Worm (Caenorhabditis elegans) whole organism, L2 larva: ENCODE results near the gene slc-17.5.

Source experiments
- C34F6.9 ChIP-seq: fragments of 150-350 bp; optimal IDR thresholded peaks from 2 replicates; lab custom pipeline; 2014; ENCODE audit warnings: missing biosample characterization, missing genetic modification characterization
- R02D3.7 ChIP-seq: fragments of 150-350 bp; optimal IDR thresholded peaks from 2 replicates; lab custom pipeline; 2014; ENCODE audit warnings: missing biosample characterization, missing genetic modification characterization
- alr-1 ChIP-seq: fragments of 150-350 bp; optimal IDR thresholded peaks from 2 replicates; lab custom pipeline; 2014; ENCODE audit warnings: missing biosample characterization, missing genetic modification characterization
- ceh-16 ChIP-seq: fragments of 150-350 bp; optimal IDR thresholded peaks from 2 replicates; lab custom pipeline; 2014; ENCODE audit warnings: missing biosample characterization, missing genetic modification characterization
- ceh-82 ChIP-seq: fragments of 150-350 bp; optimal IDR thresholded peaks from 2 replicates; lab custom pipeline; 2014; ENCODE audit warnings: missing biosample characterization, missing genetic modification characterization
- crh-2 ChIP-seq: sonication (generic microtip); optimal IDR thresholded peaks from 2 replicates; lab custom pipeline; 2017; ENCODE audit warnings: missing biosample characterization, missing genetic modification characterization
- dmd-4 ChIP-seq: sonication (generic microtip); optimal IDR thresholded peaks from 2 replicates; lab custom pipeline; 2017; ENCODE audit warnings: missing biosample characterization, missing genetic modification characterization
- fos-1 ChIP-seq: fragments of 150-350 bp; optimal IDR thresholded peaks from 2 replicates; lab custom pipeline; 2014; ENCODE audit warnings: missing biosample characterization, missing genetic modification characterization
- gmeb-1 ChIP-seq: fragments of 150-350 bp; optimal IDR thresholded peaks from 2 replicates; lab custom pipeline; 2014; ENCODE audit warnings: missing biosample characterization, missing genetic modification characterization
- lsy-2 ChIP-seq, 2 experiments: fragments of 150-350 bp in 1 of 2; sonication (generic microtip) in 1 of 2; optimal IDR thresholded peaks; 2 replicates each; lab custom pipeline; 2014 to 2017; ENCODE audit warnings: missing biosample characterization in 2 of 2, missing genetic modification characterization in 2 of 2
- mbf-1 ChIP-seq: sonication (generic microtip); optimal IDR thresholded peaks from 2 replicates; lab custom pipeline; 2017; ENCODE audit warnings: missing biosample characterization, missing genetic modification characterization
- mdl-1 ChIP-seq, 2 experiments: fragments of 150-350 bp in 1 of 2; sonication (generic microtip) in 1 of 2; optimal IDR thresholded peaks; 2 replicates each; lab custom pipeline; 2017; ENCODE audit warnings: missing biosample characterization in 2 of 2, missing genetic modification characterization in 2 of 2
- nhr-10 ChIP-seq: sonication (generic microtip); optimal IDR thresholded peaks from 2 replicates; lab custom pipeline; 2017; ENCODE audit warnings: missing biosample characterization, missing genetic modification characterization
- nhr-129 ChIP-seq: fragments of 150-350 bp; optimal IDR thresholded peaks from 2 replicates; lab custom pipeline; 2014; ENCODE audit warnings: missing biosample characterization, missing genetic modification characterization
- nhr-21 ChIP-seq: fragments of 150-350 bp; optimal IDR thresholded peaks from 2 replicates; lab custom pipeline; 2014; ENCODE audit warnings: missing biosample characterization, missing genetic modification characterization
- nhr-23 ChIP-seq: fragments of 150-350 bp; optimal IDR thresholded peaks from 2 replicates; lab custom pipeline; 2014; ENCODE audit warnings: missing biosample characterization, missing genetic modification reagents, missing genetic modification characterization
- nhr-25 ChIP-seq: fragments of 150-350 bp; sonication (generic microtip); optimal IDR thresholded peaks from 3 replicates; lab custom pipeline; 2014; ENCODE audit warnings: missing biosample characterization, missing genetic modification characterization
- nhr-6 ChIP-seq: fragments of 150-350 bp; optimal IDR thresholded peaks from 2 replicates; lab custom pipeline; 2014; ENCODE audit warnings: missing biosample characterization, missing genetic modification characterization
- sma-3 ChIP-seq: sonication (generic microtip); optimal IDR thresholded peaks from 2 replicates; lab custom pipeline; 2016; ENCODE audit warnings: missing genetic modification reagents, missing genetic modification characterization, missing compliant biosample characterization
- snpc-4 ChIP-seq: fragments of 150-350 bp; optimal IDR thresholded peaks from 2 replicates; lab custom pipeline; 2014; ENCODE audit warnings: missing biosample characterization, missing genetic modification characterization
- ztf-1 ChIP-seq: fragments of 200-800 bp; sonication (Bioruptor generic); conservative IDR thresholded peaks from 2 replicates; pipeline ENCODE4 v1.3.6; 2022; ENCODE audit warnings: missing genetic modification characterization, missing compliant biosample characterization

Gene slc-17.5

DNA sequence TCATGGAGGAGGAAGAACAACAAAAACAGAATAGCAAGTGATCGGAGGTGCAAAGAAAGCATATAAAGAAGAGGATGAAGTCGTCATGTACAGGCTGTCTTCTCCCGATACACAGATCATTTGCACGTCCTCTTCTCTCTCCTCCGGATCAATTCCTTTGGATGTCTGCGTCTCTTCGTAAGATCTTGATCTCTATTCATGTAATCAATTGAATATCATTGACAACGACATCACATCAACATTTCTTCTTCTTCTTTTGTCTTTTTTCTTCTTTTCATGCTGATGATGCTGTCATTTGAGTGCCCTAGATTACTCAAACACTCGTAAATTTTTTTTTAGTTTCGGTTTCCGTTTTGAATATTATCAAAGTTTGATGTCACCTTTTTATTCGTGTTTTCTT is 46.4 kb downstream of the slc-17.5 start, which contains the start of gene rol-3:
rol-3 (minus strand) TSS at position 120 of the 400 bp plus-strand sequence.
- no peak for TF ChIP-seq mbf-1 (tag; lab: Kevin White, UChicago)
- no peak for TF ChIP-seq nhr-6 (tag; lab: Kevin White, UChicago)
- no peak for TF ChIP-seq ztf-1
- TF ChIP-seq lsy-2 (tag; optimal IDR thresholded peaks at IDR 0.05; lab: Kevin White, UChicago), result peak in 1 of 2 experiments; percentile 44
- TF ChIP-seq sma-3 (GFP tag; lab: Kevin White, UChicago), result peak; percentile 3
- TF ChIP-seq nhr-21 (tag; lab: Kevin White, UChicago), result peak; percentile 60
- no peak for TF ChIP-seq dmd-4 (tag; lab: Kevin White, UChicago)
- TF ChIP-seq C34F6.9, result no peak
- TF ChIP-seq fos-1, result peak; percentile 26

DNA sequence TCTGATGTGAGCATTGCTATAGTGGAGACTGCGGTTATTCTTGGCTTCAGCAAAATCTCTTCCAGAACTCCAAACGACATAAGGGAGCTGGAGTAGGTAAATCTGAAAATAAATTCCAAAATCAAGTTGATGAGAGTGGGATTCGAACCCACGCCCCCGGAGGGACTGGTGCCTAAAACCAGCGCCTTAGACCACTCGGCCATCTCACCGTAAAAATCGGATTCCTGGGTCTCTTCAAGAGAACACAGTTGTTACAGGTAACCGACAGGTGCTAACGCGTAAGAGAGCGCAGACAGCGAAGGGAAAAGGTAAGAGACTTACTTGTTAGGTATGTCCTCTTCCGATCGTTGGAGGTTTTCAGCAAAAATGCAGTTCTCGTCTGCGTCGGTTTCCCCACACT is 49.4 kb downstream of the slc-17.5 start:
- TF ChIP-seq R02D3.7 (tag; lab: Kevin White, UChicago), result no peak
- TF ChIP-seq crh-2 (tag; lab: Kevin White, UChicago), result peak; percentile 48
- TF ChIP-seq sma-3 (GFP tag; lab: Kevin White, UChicago), result peak; percentile 54
- TF ChIP-seq nhr-21 (tag; lab: Kevin White, UChicago), result peak; percentile 29
- TF ChIP-seq alr-1 (tag; lab: Kevin White, UChicago), result no peak
- no peak for TF ChIP-seq nhr-25 (tag; lab: Kevin White, UChicago)
- peak; percentile 6 for TF ChIP-seq C34F6.9
- TF ChIP-seq mbf-1 (tag; lab: Kevin White, UChicago), result no peak
- TF ChIP-seq snpc-4 (tag; lab: Kevin White, UChicago), result peak; percentile 49
- TF ChIP-seq ceh-82 (tag; lab: Kevin White, UChicago), result no peak
- peak; percentile 45 for TF ChIP-seq nhr-129 (tag; lab: Kevin White, UChicago)
- TF ChIP-seq mdl-1 (tag; optimal IDR thresholded peaks at IDR 0.05; lab: Kevin White, UChicago), result no peak
- no peak for TF ChIP-seq ceh-16 (tag; lab: Kevin White, UChicago)
- no peak for TF ChIP-seq nhr-23 (tag; lab: Kevin White, UChicago)
- TF ChIP-seq nhr-10 (tag; lab: Kevin White, UChicago), result no peak
- peak; percentile 6 for TF ChIP-seq gmeb-1 (tag; lab: Kevin White, UChicago)
- no peak for TF ChIP-seq lsy-2 (tag; optimal IDR thresholded peaks at IDR 0.05; lab: Kevin White, UChicago)
